Fruit fly (Drosophila melanogaster) whole organism, prepupa: ENCODE results near the gene Coprox.
A peak's percentile ranks its signal among the peaks of the same experiment; 100 is the strongest.

Experiments used
- Blimp-1 ChIP-seq: fragments of 200-800 bp; sonication (Bioruptor generic); optimal IDR thresholded peaks from 3 replicates; lab custom pipeline; 2017; ENCODE audit warnings: missing biosample characterization, missing genetic modification characterization, mild to moderate bottlenecking, moderate library complexity, missing genetic modification reagents
- CG10631 ChIP-seq: fragments of 200-800 bp; sonication (Bioruptor generic); optimal IDR thresholded peaks from 2 replicates; lab custom pipeline; 2016; ENCODE audit warnings: missing biosample characterization, missing genetic modification characterization
- CG10669 ChIP-seq: fragments of 200-800 bp; sonication (Bioruptor generic); optimal IDR thresholded peaks from 3 replicates; lab custom pipeline; 2018; ENCODE audit warnings: missing biosample characterization, mild to moderate bottlenecking, missing genetic modification characterization, moderate library complexity
- CG11762 ChIP-seq: fragments of 200-800 bp; sonication (Bioruptor generic); optimal IDR thresholded peaks from 3 replicates; lab custom pipeline; 2016; ENCODE audit warnings: missing biosample characterization, missing genetic modification characterization; ENCODE audit not compliant: insufficient read depth
- CG11902 ChIP-seq: fragments of 200-800 bp; sonication (Bioruptor generic); optimal IDR thresholded peaks from 3 replicates; lab custom pipeline; 2016; ENCODE audit warnings: missing biosample characterization, missing genetic modification characterization
- CG15336 ChIP-seq: fragments of 200-800 bp; sonication (Bioruptor generic); IDR thresholded peaks from 2 replicates; pipeline ENCODE4 v1.3.6; 2022; ENCODE audit warnings: missing biosample characterization, missing genetic modification characterization
- CG16779 ChIP-seq: fragments of 200-800 bp; sonication (Bioruptor generic); optimal IDR thresholded peaks from 3 replicates; lab custom pipeline; 2017; ENCODE audit warnings: missing biosample characterization, mild to moderate bottlenecking, missing genetic modification characterization
- CG3032 ChIP-seq: fragments of 200-800 bp; optimal IDR thresholded peaks from 2 replicates; lab custom pipeline; 2019; ENCODE audit warnings: missing biosample characterization, mild to moderate bottlenecking, missing genetic modification characterization, moderate library complexity
- CG32006 ChIP-seq: fragments of 200-800 bp; sonication (Bioruptor generic); optimal IDR thresholded peaks from 3 replicates; lab custom pipeline; 2017; ENCODE audit warnings: missing biosample characterization, mild to moderate bottlenecking, missing genetic modification characterization
- CG34406 ChIP-seq: fragments of 200-800 bp; sonication (Bioruptor generic); optimal IDR thresholded peaks from 3 replicates; lab custom pipeline; 2016; ENCODE audit warnings: missing biosample characterization, missing genetic modification characterization
- CG3919 ChIP-seq: fragments of 200-800 bp; sonication (Bioruptor generic); optimal IDR thresholded peaks from 3 replicates; lab custom pipeline; 2016; ENCODE audit warnings: missing biosample characterization, missing genetic modification characterization
- CG4318 ChIP-seq: fragments of 200-800 bp; sonication (Bioruptor generic); optimal IDR thresholded peaks from 3 replicates; lab custom pipeline; 2017; ENCODE audit warnings: missing biosample characterization, mild to moderate bottlenecking, missing genetic modification characterization
- CG6163 ChIP-seq: fragments of 200-800 bp; sonication (Bioruptor generic); IDR thresholded peaks from 3 replicates; pipeline ENCODE4 v1.3.6; 2022; ENCODE audit warnings: missing biosample characterization, missing genetic modification characterization
- CG6276 ChIP-seq: fragments of 200-800 bp; sonication (Bioruptor generic); optimal IDR thresholded peaks from 2 replicates; lab custom pipeline; 2017; ENCODE audit warnings: missing biosample characterization, mild to moderate bottlenecking, missing genetic modification characterization
- CG6792 ChIP-seq: fragments of 200-800 bp; sonication (Bioruptor generic); optimal IDR thresholded peaks from 3 replicates; lab custom pipeline; 2016; ENCODE audit warnings: missing biosample characterization, missing genetic modification characterization
- CG6808 ChIP-seq: fragments of 200-800 bp; sonication (Bioruptor generic); optimal IDR thresholded peaks from 3 replicates; lab custom pipeline; 2017; ENCODE audit warnings: missing biosample characterization, missing genetic modification characterization, mild to moderate bottlenecking, moderate library complexity, missing genetic modification reagents
- CG8119 ChIP-seq: fragments of 200-800 bp; sonication (Bioruptor generic); IDR thresholded peaks from 3 replicates; pipeline ENCODE4 v1.3.6; 2022; ENCODE audit warnings: missing biosample characterization, missing genetic modification characterization
- CG8319 ChIP-seq: fragments of 200-800 bp; sonication (Bioruptor generic); optimal IDR thresholded peaks from 3 replicates; lab custom pipeline; 2016; ENCODE audit warnings: missing biosample characterization, missing genetic modification characterization
- Eip75B ChIP-seq: fragments of 200-800 bp; sonication (Bioruptor generic); optimal IDR thresholded peaks from 3 replicates; lab custom pipeline; 2016; ENCODE audit warnings: missing biosample characterization, missing genetic modification characterization
- Eip78C ChIP-seq: fragments of 200-800 bp; sonication (Bioruptor generic); peaks from one replicate; lab custom pipeline; 2016; ENCODE audit warnings: missing biosample characterization, missing genetic modification characterization
- Ets21C ChIP-seq: fragments of 200-800 bp; sonication (Bioruptor generic); optimal IDR thresholded peaks from 3 replicates; lab custom pipeline; 2016; ENCODE audit warnings: missing biosample characterization, missing genetic modification characterization
- Ets96B ChIP-seq: fragments of 200-800 bp; optimal IDR thresholded peaks from 2 replicates; lab custom pipeline; 2019; ENCODE audit warnings: missing biosample characterization, mild to moderate bottlenecking, missing genetic modification characterization, moderate library complexity
- Gug ChIP-seq: fragments of 200-800 bp; sonication (Bioruptor generic); IDR thresholded peaks from 2 replicates; pipeline ENCODE4 v1.3.6; 2022; ENCODE audit warnings: missing biosample characterization, missing genetic modification characterization
- Lpt ChIP-seq: fragments of 200-800 bp; sonication (Bioruptor generic); optimal IDR thresholded peaks from 3 replicates; lab custom pipeline; 2016; ENCODE audit warnings: missing biosample characterization, missing genetic modification characterization
- Smox ChIP-seq: fragments of 200-800 bp; sonication (Bioruptor generic); optimal IDR thresholded peaks from 3 replicates; lab custom pipeline; 2016; ENCODE audit warnings: missing biosample characterization, missing genetic modification characterization
- Sox14 ChIP-seq: fragments of 200-800 bp; sonication (Bioruptor generic); optimal IDR thresholded peaks from 3 replicates; lab custom pipeline; 2016; ENCODE audit warnings: missing biosample characterization, missing genetic modification characterization
- acj6 ChIP-seq: fragments of 200-800 bp; sonication (Bioruptor generic); optimal IDR thresholded peaks from 3 replicates; lab custom pipeline; 2016; ENCODE audit warnings: missing biosample characterization, missing genetic modification characterization
- cyc ChIP-seq: fragments of 200-800 bp; sonication (Bioruptor generic); optimal IDR thresholded peaks from 3 replicates; lab custom pipeline; 2016; ENCODE audit warnings: missing biosample characterization, missing genetic modification characterization
- dac ChIP-seq: fragments of 200-800 bp; sonication (Bioruptor generic); optimal IDR thresholded peaks from 2 replicates; lab custom pipeline; 2017; ENCODE audit warnings: missing biosample characterization, mild to moderate bottlenecking, missing genetic modification characterization
- dsx ChIP-seq: fragments of 200-800 bp; optimal IDR thresholded peaks from 3 replicates; lab custom pipeline; 2019; ENCODE audit warnings: missing biosample characterization, mild to moderate bottlenecking, missing genetic modification characterization, moderate library complexity; ENCODE audit not compliant: poor library complexity, severe bottlenecking
- eg ChIP-seq: fragments of 200-800 bp; sonication (Bioruptor generic); IDR thresholded peaks from 3 replicates; pipeline ENCODE4 v1.3.6; 2022; ENCODE audit warnings: missing biosample characterization, missing genetic modification characterization
- fd59A ChIP-seq: fragments of 200-800 bp; sonication (Bioruptor generic); optimal IDR thresholded peaks from 2 replicates; lab custom pipeline; 2017; ENCODE audit warnings: missing biosample characterization, mild to moderate bottlenecking, missing genetic modification characterization, missing genetic modification reagents
- fd85E ChIP-seq: fragments of 200-800 bp; sonication (Bioruptor generic); optimal IDR thresholded peaks from 3 replicates; lab custom pipeline; 2016; ENCODE audit warnings: missing biosample characterization, missing genetic modification characterization
- fkh ChIP-seq: fragments of 200-800 bp; sonication (Bioruptor generic); optimal IDR thresholded peaks from 3 replicates; lab custom pipeline; 2017; ENCODE audit warnings: missing biosample characterization, mild to moderate bottlenecking, missing genetic modification characterization, moderate library complexity
- net ChIP-seq: fragments of 200-800 bp; sonication (Bioruptor generic); optimal IDR thresholded peaks from 3 replicates; lab custom pipeline; 2016; ENCODE audit warnings: missing biosample characterization, missing genetic modification characterization
- pdm3 ChIP-seq: fragments of 200-800 bp; sonication (Bioruptor generic); optimal IDR thresholded peaks from 3 replicates; lab custom pipeline; 2016; ENCODE audit warnings: missing biosample characterization, missing genetic modification characterization
- spab ChIP-seq: fragments of 200-800 bp; sonication (Bioruptor generic); optimal IDR thresholded peaks from 2 replicates; lab custom pipeline; 2017; ENCODE audit warnings: missing biosample characterization, mild to moderate bottlenecking, missing genetic modification characterization, missing genetic modification reagents
- ss ChIP-seq, 2 experiments: fragments of 200-800 bp; sonication (Bioruptor generic); optimal IDR thresholded peaks; 2 replicates in 1 of 2; 3 replicates in 1 of 2; lab custom pipeline; 2017 to 2018; ENCODE audit warnings: mild to moderate bottlenecking in 2 of 2, missing biosample characterization in 2 of 2, missing genetic modification characterization in 2 of 2, moderate library complexity in 1 of 2
- svp ChIP-seq: fragments of 200-800 bp; sonication (Bioruptor generic); peaks from one replicate; lab custom pipeline; 2016; ENCODE audit warnings: missing biosample characterization, missing genetic modification characterization

The Coprox gene

DNA sequence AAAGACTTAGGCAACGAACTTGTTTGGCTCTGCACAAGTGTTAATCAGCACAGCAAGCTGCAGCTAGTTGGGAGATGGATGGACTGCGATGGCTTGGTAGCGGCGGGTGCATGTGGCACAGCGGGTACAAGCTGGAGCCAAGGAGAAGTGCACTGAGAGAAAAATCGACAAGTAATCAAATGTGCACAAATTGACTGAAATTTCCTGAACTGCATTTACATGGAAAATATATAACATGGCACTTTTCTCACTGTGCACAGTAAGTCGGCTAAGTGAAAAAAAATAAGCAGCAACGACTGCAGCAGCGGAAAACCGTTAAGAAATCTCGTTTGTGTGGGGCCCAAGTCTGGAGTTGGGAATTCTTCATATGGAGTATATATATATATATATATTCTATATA is 26.9 kb downstream of the Coprox start (continued):
- TF ChIP-seq acj6 (GFP tag; lab: Kevin White, UChicago) (peak; percentile 62), Blimp-1 (GFP tag; lab: Kevin White, UChicago) (no peak), Lpt (GFP tag; lab: Kevin White, UChicago) (peak; percentile 63), CG32006 (GFP tag; lab: Kevin White, UChicago) (peak; percentile 76), pdm3 (GFP tag; lab: Kevin White, UChicago) (peak; percentile 65), cyc (GFP tag; lab: Kevin White, UChicago) (peak; percentile 27), CG4318 (GFP tag; lab: Kevin White, UChicago) (peak; percentile 44), Eip75B (GFP tag; lab: Kevin White, UChicago) (peak; percentile 82)

DNA sequence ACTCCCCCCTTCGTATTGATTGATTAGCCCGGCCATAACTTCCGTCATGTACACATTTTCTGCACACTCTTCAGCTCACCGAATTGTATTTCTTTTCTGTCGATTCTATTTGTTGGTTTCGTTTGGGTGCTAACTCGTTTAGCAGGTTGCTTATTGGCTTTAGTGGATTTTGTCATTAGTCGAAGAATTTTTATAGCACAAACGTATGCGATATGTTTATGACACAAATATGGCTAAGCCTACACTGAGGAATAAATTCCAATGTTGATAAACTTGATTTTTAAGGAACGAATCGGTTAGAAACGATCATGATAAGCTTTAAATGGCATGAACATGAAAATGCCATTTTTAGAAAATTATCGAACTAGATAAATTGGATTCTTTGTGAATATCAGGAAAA is 34.5 kb downstream of the Coprox start:
- no peak for TF ChIP-seq CG15336
- no peak for TF ChIP-seq Ets21C (GFP tag; lab: Kevin White, UChicago)
- TF ChIP-seq CG6792 (GFP tag; lab: Kevin White, UChicago) = no peak
- TF ChIP-seq eg = 0 out of 3 replicates have a peak, but pooled peaks have one; percentile 6
- no peak for TF ChIP-seq fkh (GFP tag; lab: Kevin White, UChicago)
- no peak for TF ChIP-seq CG3919 (GFP tag; lab: Kevin White, UChicago)

DNA sequence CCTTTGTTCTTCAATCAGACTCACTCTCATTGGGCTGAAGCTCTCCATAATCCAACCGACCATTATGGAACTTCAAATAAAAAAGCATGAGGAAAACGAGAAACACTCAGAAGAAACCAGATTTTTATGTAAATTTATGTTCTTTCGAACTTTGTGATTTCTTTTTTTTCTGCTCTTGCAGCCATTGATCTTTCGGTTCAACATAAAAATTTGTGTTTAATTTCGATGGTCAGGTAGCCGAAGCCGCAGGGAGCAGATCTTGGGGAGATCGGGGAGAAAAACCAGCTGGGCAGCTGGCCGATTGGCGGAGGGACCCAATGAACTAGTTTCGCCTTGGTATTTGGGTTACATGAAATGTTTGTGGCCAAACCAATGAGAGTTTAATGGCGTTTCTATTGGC is 40.1 kb downstream of the Coprox start:
- no peak for TF ChIP-seq Smox (GFP tag; lab: Kevin White, UChicago)
- TF ChIP-seq Blimp-1 (GFP tag; lab: Kevin White, UChicago) = peak; percentile 27
- no peak for TF ChIP-seq dac (GFP tag; lab: Kevin White, UChicago)
- TF ChIP-seq Gug (GFP tag; lab: Robert Waterston, UW) = no peak
- TF ChIP-seq CG10631 = no peak
- no peak for TF ChIP-seq CG3919 (GFP tag; lab: Kevin White, UChicago)
- TF ChIP-seq Lpt (GFP tag; lab: Kevin White, UChicago) = no peak
- TF ChIP-seq cyc (GFP tag; lab: Kevin White, UChicago) = no peak
- no peak for TF ChIP-seq dsx
- no peak for TF ChIP-seq CG34406
- peak; percentile 7 for TF ChIP-seq Eip78C
- no peak for TF ChIP-seq CG3032
- no peak for TF ChIP-seq spab (GFP tag; lab: Kevin White, UChicago)
- TF ChIP-seq eg = no peak
- TF ChIP-seq CG11902 (GFP tag; lab: Kevin White, UChicago) = no peak
- no peak for TF ChIP-seq CG15336
- TF ChIP-seq CG16779 (tag; lab: Kevin White, UChicago) = no peak
- TF ChIP-seq svp (GFP tag; lab: Kevin White, UChicago) = peak; percentile 49
- TF ChIP-seq fd85E (GFP tag; lab: Kevin White, UChicago) = no peak
- no peak for TF ChIP-seq CG8119 (GFP tag; lab: Robert Waterston, UW)

dm6 chr2L:7005489-7005888 is 41.3 kb downstream of the Coprox start:
- no peak for TF ChIP-seq CG11762 (GFP tag; lab: Kevin White, UChicago)
- TF ChIP-seq Eip78C = peak; percentile 21

DNA sequence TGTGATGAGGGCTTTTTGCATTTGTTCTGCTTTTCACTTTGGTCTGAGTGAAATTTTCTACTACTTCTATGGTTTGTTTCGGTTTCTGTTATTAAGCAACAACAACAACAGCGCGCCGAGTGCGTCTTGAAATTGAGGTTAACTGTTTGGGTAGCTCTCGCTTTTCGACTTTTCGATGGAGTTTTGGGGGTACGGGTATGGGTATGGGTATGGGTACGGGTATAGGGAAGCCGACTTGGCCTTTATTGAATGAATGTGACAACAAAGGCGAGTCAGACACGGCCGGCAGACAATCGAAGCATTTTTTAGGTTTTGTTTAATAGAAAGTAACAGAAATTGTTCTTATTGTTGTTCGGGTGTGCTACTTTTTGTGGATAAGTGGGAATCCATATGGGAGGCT is 43.3 kb downstream of the Coprox start:
- no peak for TF ChIP-seq CG6163 (GFP tag; lab: Robert Waterston, UW)
- TF ChIP-seq CG8119 (GFP tag; lab: Robert Waterston, UW) = no peak
- no peak for TF ChIP-seq fd59A (GFP tag; lab: Kevin White, UChicago)
- TF ChIP-seq, all 60 proteins: peak for 0

- TF ChIP-seq Lpt (GFP tag; lab: Kevin White, UChicago) = peak; percentile 59
- TF ChIP-seq net (GFP tag; lab: Kevin White, UChicago) = peak; percentile 33
- peak; percentile 9 for TF ChIP-seq CG6808 (GFP tag; lab: Kevin White, UChicago)
- TF ChIP-seq spab (GFP tag; lab: Kevin White, UChicago) = peak; percentile 1
- TF ChIP-seq CG34406 = no peak
- TF ChIP-seq CG15336 = peak; percentile 40; the same call in 1 of the 2 replicates
- TF ChIP-seq Eip78C = peak; percentile 61
- TF ChIP-seq CG8319 (GFP tag; lab: Kevin White, UChicago) = no peak
- TF ChIP-seq CG6276 = peak; percentile 52
- peak; percentile 7 for TF ChIP-seq Ets96B
- peak; percentile 46 for TF ChIP-seq dsx
- peak; percentile 24; the same call in 1 of the 3 replicates for TF ChIP-seq CG8119 (GFP tag; lab: Robert Waterston, UW)
- peak; percentile 52 for TF ChIP-seq CG6163 (GFP tag; lab: Robert Waterston, UW)
- peak; percentile 13 for TF ChIP-seq Sox14 (GFP tag; lab: Kevin White, UChicago)
- TF ChIP-seq CG16779 (tag; lab: Kevin White, UChicago) = no peak
- TF ChIP-seq CG10669 (GFP tag; lab: Kevin White, UChicago) = no peak
- TF ChIP-seq ss (GFP tag; optimal IDR thresholded peaks at IDR 0.05; lab: Kevin White, UChicago) = peak; percentile 46 to 51
- peak; percentile 36 for TF ChIP-seq Eip75B (GFP tag; lab: Kevin White, UChicago)
Observed at dm6 chr2L:7009807-7010470, 45.7 kb downstream of the Coprox start, which contains the start of gene uif. uif (minus strand) TSS chr2L:7010359.
